Worm (Caenorhabditis elegans) whole organism, early embryonic: ENCODE results near the gene cutl-19.

Source experiments
- B0310.2 ChIP-seq: sonication (generic microtip); optimal IDR thresholded peaks from 2 replicates; lab custom pipeline; 2016; ENCODE audit warnings: mild to moderate bottlenecking, missing genetic modification characterization, missing compliant biosample characterization
- F13C5.2 ChIP-seq: sonication (generic microtip); optimal IDR thresholded peaks from 2 replicates; lab custom pipeline; 2017; ENCODE audit warnings: mild to moderate bottlenecking, missing genetic modification characterization, inconsistent platforms, missing compliant biosample characterization
- aly-1 ChIP-seq: sonication (generic microtip); optimal IDR thresholded peaks from 2 replicates; lab custom pipeline; 2016; ENCODE audit warnings: missing genetic modification characterization, missing compliant biosample characterization
- ama-1 ChIP-seq: fragments of 150-350 bp; optimal IDR thresholded peaks from 2 replicates; lab custom pipeline; 2014
- ceh-13 ChIP-seq: fragments of 200-800 bp; sonication (Bioruptor generic); optimal IDR thresholded peaks from 2 replicates; lab custom pipeline; 2018; ENCODE audit warnings: mild to moderate bottlenecking, missing genetic modification characterization, missing compliant biosample characterization
- flt-1 ChIP-seq: fragments of 200-800 bp; sonication (Bioruptor generic); IDR thresholded peaks from 2 replicates; pipeline ENCODE4 v1.3.6; 2022; ENCODE audit warnings: missing genetic modification characterization, missing compliant biosample characterization
- hmg-4 ChIP-seq: fragments of 200-800 bp; sonication (Bioruptor generic); optimal IDR thresholded peaks from 2 replicates; lab custom pipeline; 2018; ENCODE audit warnings: mild to moderate bottlenecking, missing genetic modification characterization, missing compliant biosample characterization
- hnd-1 ChIP-seq: sonication (generic microtip); optimal IDR thresholded peaks from 2 replicates; lab custom pipeline; 2016; ENCODE audit warnings: missing genetic modification characterization, missing compliant biosample characterization
- pes-1 ChIP-seq: fragments of 200-800 bp; sonication (Bioruptor generic); IDR thresholded peaks from 2 replicates; pipeline ENCODE4 v1.3.6; 2022; ENCODE audit warnings: missing genetic modification reagents, missing genetic modification characterization, missing compliant biosample characterization
- scrt-1 ChIP-seq: fragments of 200-800 bp; sonication (Bioruptor generic); IDR thresholded peaks from 2 replicates; pipeline ENCODE4 v1.3.6; 2022; ENCODE audit warnings: missing genetic modification characterization, missing compliant biosample characterization
- sea-1 ChIP-seq: fragments of 200-800 bp; sonication (Bioruptor generic); conservative IDR thresholded peaks from 2 replicates; pipeline ENCODE4 v1.3.6; 2022; ENCODE audit warnings: missing genetic modification characterization, missing compliant biosample characterization
- tbx-11 ChIP-seq: fragments of 200-800 bp; sonication (Bioruptor generic); IDR thresholded peaks from 2 replicates; pipeline ENCODE4 v1.3.6; 2022; ENCODE audit warnings: missing genetic modification characterization, missing compliant biosample characterization
- tbx-37 ChIP-seq: fragments of 200-800 bp; sonication (Bioruptor generic); conservative IDR thresholded peaks from 2 replicates; pipeline ENCODE4 v1.3.6; 2022; ENCODE audit warnings: missing genetic modification reagents, missing genetic modification characterization, missing compliant biosample characterization

DNA sequence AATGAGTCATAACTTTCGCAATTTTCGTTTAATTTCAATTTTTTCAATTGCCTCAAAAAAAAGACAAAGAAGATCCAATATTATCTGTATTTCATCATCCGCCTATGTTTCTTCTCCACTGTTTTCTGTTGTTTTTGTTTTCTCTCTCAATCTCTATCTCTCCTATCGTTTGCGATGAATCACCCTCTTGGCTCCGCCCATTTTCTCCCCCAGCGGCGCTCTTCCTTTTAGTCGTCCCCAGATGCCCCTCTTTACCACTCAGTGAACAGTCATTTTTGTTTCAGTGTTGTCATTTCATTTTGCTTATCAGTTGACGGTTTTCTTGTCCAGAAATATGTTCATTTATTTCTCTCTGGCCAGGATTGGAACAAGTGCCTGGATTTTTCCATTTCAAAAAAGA lies 7.5 kb upstream of the cutl-19 start:
- no peak for TF ChIP-seq ceh-13 (GFP tag; lab: Kevin White, UChicago)
- TF ChIP-seq ama-1 (lab: Kevin White, UChicago), result no peak
- no peak for TF ChIP-seq tbx-11 (GFP tag; lab: Robert Waterston, UW)
- TF ChIP-seq tbx-37 (GFP tag; lab: Robert Waterston, UW), result no peak
- TF ChIP-seq pes-1, result no peak
- no peak for TF ChIP-seq B0310.2 (tag; lab: Kevin White, UChicago)
- no peak for TF ChIP-seq hnd-1 (tag; lab: Kevin White, UChicago)
- TF ChIP-seq aly-1, result no peak
- no peak for TF ChIP-seq scrt-1 (GFP tag; lab: Robert Waterston, UW)
- no peak for TF ChIP-seq F13C5.2 (tag; lab: Kevin White, UChicago)
- no peak for TF ChIP-seq flt-1
- no peak for TF ChIP-seq hmg-4 (GFP tag; lab: Kevin White, UChicago)
- no peak for TF ChIP-seq sea-1 (GFP tag; lab: Robert Waterston, UW)
